Worm (Caenorhabditis elegans): ENCODE measurements around the gene F35E8.10.
"Not testable (repeated sequence)": the region's sequence is repeated elsewhere in the genome, so short reads cannot be mapped to it uniquely, and the experiment has no call there.

The F35E8.10 gene

DNA sequence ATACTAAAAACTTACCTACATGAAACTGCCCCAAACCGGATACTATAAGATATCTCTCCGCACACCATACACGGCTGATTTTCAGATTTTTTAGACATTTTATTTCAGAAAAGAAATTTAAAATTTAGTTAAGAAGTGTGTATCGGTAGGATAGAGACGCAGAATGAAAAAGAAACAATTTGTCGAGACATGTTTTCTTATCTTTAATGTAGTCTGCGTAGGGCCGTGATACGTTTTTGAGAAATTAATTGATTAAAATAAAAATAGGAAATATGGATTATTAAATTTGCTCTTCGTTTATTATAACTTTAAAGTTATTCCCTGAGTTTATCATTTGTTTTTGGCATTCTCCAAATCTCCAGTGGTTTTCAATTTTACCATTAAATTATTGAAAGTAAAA, 4.1 kb upstream of the F35E8.10 start, which contains the start of gene nhr-108:
Gene nhr-108 (minus strand): TSS at position 166 of the 400 bp plus-strand sequence.
- TF ChIP-seq him-1 (tag; optimal IDR thresholded peaks at IDR 0.05) (no peak), W03F9.2 (tag; optimal IDR thresholded peaks at IDR 0.05) (no peak), dao-5 (tag; optimal IDR thresholded peaks at IDR 0.05) (no peak)

ce11 chrV:15922979-15923378, 2.8 kb upstream of the F35E8.10 start, which contains the start of gene F35E8.13:
TSS of gene F35E8.13 (plus strand) at chrV:15923279.
- TF ChIP-seq W03F9.2 (tag; optimal IDR thresholded peaks at IDR 0.05) (no peak), dao-5 (tag; optimal IDR thresholded peaks at IDR 0.05) (no peak), him-1 (tag; optimal IDR thresholded peaks at IDR 0.05) (no peak)

ce11 chrV:15921102-15921501, 929 bp upstream of the F35E8.10 start, which contains the start of gene cdr-1:
TSS of gene cdr-1 (plus strand) at chrV:15921309.
- TF ChIP-seq dao-5 (tag; optimal IDR thresholded peaks at IDR 0.05) (no peak), W03F9.2 (tag; optimal IDR thresholded peaks at IDR 0.05) (no peak), him-1 (tag; optimal IDR thresholded peaks at IDR 0.05) (no peak)

DNA sequence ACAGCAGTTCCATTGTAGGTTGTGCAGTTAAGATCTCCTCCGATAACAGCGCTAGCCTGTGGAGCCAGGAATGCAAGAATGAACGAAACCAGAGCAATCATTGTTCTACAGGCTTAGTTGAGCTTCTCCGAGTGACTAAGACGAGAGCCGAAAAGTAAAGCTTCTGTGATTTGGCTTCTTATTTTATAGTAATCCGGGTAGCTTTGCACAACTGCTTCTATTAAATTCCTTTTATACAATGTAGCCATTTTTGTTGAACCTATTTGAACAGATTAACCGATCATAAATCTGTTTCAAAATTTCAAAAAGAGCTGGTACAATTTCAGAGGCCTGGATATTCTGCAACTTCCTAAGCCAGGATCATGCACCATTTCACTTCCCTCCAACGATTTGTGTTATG, 2.7 kb downstream of the F35E8.10 start, which contains the start of gene F35E8.9:
Gene F35E8.9 (minus strand): TSS at position 101 of the 400 bp plus-strand sequence.
- no peak for TF ChIP-seq him-1 (tag; optimal IDR thresholded peaks at IDR 0.05)
- TF ChIP-seq dao-5 (tag; optimal IDR thresholded peaks at IDR 0.05) = no peak
- no peak for TF ChIP-seq W03F9.2 (tag; optimal IDR thresholded peaks at IDR 0.05)

- TF ChIP-seq W03F9.2 (tag; optimal IDR thresholded peaks at IDR 0.05) = no peak
- TF ChIP-seq dao-5 (tag; optimal IDR thresholded peaks at IDR 0.05) = no peak
Observed at ce11 chrV:15915919-15916318, 4.3 kb downstream of the F35E8.10 start, which contains the start of gene gst-38. TSS of gene gst-38 (minus strand) at chrV:15916070.

ce11 chrV:15915307-15915706, 4.9 kb downstream of the F35E8.10 start:
- TF ChIP-seq W03F9.2 (tag; optimal IDR thresholded peaks at IDR 0.05) = no peak
- no peak for TF ChIP-seq dao-5 (tag; optimal IDR thresholded peaks at IDR 0.05)
- no peak for TF ChIP-seq him-1 (tag; optimal IDR thresholded peaks at IDR 0.05)

DNA sequence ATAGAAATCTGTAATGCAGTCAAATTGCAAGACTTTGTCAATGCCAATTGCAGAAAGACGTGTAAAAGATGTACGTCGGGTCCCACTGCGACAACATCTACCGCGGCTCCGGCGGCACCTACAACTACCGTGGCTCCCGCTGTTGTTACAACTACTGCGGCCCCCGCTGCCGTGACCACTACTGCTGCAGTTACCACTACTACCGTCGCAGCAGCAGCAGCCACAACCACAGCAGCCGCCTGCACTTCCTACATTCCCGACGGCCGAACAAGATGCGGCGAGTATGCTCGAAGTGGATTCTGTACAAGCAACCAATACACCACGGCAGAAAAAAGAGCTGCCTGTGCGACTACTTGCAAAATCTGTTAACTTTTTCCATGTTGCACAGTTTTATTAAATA, 5.4 kb downstream of the F35E8.10 start:
- TF ChIP-seq dao-5 (tag; optimal IDR thresholded peaks at IDR 0.05) = no peak
- no peak for TF ChIP-seq W03F9.2 (tag; optimal IDR thresholded peaks at IDR 0.05)
- TF ChIP-seq him-1 (tag; optimal IDR thresholded peaks at IDR 0.05) = no peak

ce11 chrV:15913714-15914113, 6.5 kb downstream of the F35E8.10 start, which contains the start of gene F35E8.7:
TSS of gene F35E8.7 (plus strand) at chrV:15914014.
- TF ChIP-seq W03F9.2 (tag; optimal IDR thresholded peaks at IDR 0.05) (no peak), him-1 (tag; optimal IDR thresholded peaks at IDR 0.05) (no peak), dao-5 (tag; optimal IDR thresholded peaks at IDR 0.05) (no peak)

- no peak for TF ChIP-seq him-1 (tag; optimal IDR thresholded peaks at IDR 0.05)
- no peak for TF ChIP-seq dao-5 (tag; optimal IDR thresholded peaks at IDR 0.05)
- no peak for TF ChIP-seq W03F9.2 (tag; optimal IDR thresholded peaks at IDR 0.05)
Observed at ce11 chrV:15912677-15913076, 7.5 kb downstream of the F35E8.10 start.

DNA sequence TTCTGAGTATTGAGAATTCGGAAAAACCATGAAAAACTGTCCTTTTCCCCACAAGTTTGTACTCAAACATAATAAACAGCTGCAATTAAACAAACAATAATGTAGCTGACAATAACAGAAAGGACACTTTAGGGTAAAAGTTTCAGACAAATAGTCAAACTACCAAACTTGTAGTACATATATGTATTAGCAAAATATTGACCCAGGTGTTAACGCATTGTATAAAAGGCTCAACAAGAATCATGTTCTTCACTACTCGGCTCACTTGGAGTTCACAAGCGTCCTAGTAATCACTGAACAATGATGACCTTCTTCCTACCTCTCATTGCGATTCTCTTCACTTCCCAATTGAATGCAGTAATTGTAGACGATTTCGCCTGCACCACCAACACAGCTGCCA, 8.3 kb downstream of the F35E8.10 start, which contains the start of gene F35E8.6:
Gene F35E8.6 (plus strand): TSS at position 301 of the 400 bp plus-strand sequence.
- TF ChIP-seq him-1 (tag; optimal IDR thresholded peaks at IDR 0.05) (no peak), dao-5 (tag; optimal IDR thresholded peaks at IDR 0.05) (no peak), W03F9.2 (tag; optimal IDR thresholded peaks at IDR 0.05) (no peak)

- not testable (repeated sequence) for TF ChIP-seq dao-5, him-1, W03F9.2 (tag; optimal IDR thresholded peaks at IDR 0.05)
Observed at ce11 chrV:15905530-15905929, 14.6 kb downstream of the F35E8.10 start, which contains the start of the genes F35E8.1 and F35E8.2. TSS of gene F35E8.1 (minus strand) at chrV:15905630. TSS of gene F35E8.2 (plus strand) at chrV:15905661.

- TF ChIP-seq him-1 (tag; optimal IDR thresholded peaks at IDR 0.05) (no peak), dao-5 (tag; optimal IDR thresholded peaks at IDR 0.05) (no peak), W03F9.2 (tag; optimal IDR thresholded peaks at IDR 0.05) (no peak)
Observed at ce11 chrV:15900564-15900963, 19.6 kb downstream of the F35E8.10 start.

DNA sequence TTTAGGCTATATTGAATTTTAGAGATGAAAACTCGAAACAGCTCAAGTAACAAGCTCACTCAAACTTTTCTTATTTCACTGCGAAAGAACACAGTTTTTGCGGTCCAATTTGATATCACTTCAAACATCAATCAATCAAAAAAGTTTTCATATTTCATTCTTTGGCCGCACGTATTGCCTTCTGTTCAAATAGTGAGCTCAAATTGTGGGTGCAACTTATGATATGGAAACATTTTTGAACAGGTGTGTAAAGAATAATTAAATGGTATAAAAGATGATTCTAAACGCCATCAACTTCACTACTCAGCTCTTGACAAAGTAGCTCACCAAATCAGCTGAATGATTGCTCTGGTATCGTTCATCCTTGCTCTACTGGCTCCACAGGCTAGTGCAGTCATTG, 20.5 kb downstream of the F35E8.10 start, which contains the start of gene T06C12.14:
Gene T06C12.14 (plus strand): TSS at position 301 of the 400 bp plus-strand sequence.
- TF ChIP-seq him-1 (tag; optimal IDR thresholded peaks at IDR 0.05) (no peak), dao-5 (tag; optimal IDR thresholded peaks at IDR 0.05) (no peak), W03F9.2 (tag; optimal IDR thresholded peaks at IDR 0.05) (no peak)

DNA sequence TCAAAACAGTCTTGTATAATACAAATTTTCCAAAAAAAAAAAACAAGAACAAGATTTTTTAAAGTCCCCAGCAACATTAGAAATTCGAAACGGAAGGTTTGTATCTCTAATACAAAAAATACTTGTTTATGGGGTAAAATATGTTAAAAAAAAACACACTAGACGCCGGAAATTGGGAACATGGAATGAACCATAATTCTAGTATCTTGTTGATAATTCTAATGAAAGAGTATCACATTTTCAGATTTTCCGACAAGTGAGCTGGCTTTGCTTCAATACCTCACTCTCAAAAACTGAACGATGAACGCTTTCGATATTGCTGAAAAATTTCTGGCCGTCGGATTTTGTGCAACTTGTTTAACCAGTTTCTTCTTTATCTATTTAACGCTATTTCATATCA, 22.5 kb downstream of the F35E8.10 start, which contains the start of gene str-60:
Gene str-60 (plus strand): TSS at position 301 of the 400 bp plus-strand sequence.
- TF ChIP-seq W03F9.2 (tag; optimal IDR thresholded peaks at IDR 0.05) (no peak), dao-5 (tag; optimal IDR thresholded peaks at IDR 0.05) (no peak), him-1 (tag; optimal IDR thresholded peaks at IDR 0.05) (no peak)

DNA sequence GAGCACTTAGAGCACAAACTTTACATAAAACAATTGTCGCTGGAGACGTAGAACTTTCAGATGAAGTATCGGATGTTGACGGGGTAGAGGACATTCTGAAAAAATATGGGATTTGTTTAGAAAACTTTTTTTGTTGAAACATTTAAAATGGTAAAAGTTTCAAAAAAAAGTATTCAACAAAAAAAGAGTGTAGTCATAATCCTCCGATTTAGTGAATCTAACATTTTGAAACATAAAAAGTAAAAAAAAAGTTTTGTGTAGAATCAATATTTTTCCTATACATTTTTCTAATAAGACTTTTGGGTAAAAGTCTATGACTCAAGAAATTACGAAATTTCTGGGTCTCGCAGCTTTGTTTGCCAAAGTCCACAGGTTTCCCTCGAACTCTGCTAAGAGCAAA, 23.5 kb downstream of the F35E8.10 start, which contains the start of gene nhr-213:
Gene nhr-213 (minus strand): TSS at position 101 of the 400 bp plus-strand sequence.
- no peak for TF ChIP-seq dao-5 (tag; optimal IDR thresholded peaks at IDR 0.05)
- TF ChIP-seq him-1 (tag; optimal IDR thresholded peaks at IDR 0.05) = no peak
- no peak for TF ChIP-seq W03F9.2 (tag; optimal IDR thresholded peaks at IDR 0.05)
